Fruit fly (Drosophila melanogaster): ENCODE results near the gene CG12099.
A peak's percentile ranks its signal among the peaks of the same experiment; 100 is the strongest.

The CG12099 gene

DNA sequence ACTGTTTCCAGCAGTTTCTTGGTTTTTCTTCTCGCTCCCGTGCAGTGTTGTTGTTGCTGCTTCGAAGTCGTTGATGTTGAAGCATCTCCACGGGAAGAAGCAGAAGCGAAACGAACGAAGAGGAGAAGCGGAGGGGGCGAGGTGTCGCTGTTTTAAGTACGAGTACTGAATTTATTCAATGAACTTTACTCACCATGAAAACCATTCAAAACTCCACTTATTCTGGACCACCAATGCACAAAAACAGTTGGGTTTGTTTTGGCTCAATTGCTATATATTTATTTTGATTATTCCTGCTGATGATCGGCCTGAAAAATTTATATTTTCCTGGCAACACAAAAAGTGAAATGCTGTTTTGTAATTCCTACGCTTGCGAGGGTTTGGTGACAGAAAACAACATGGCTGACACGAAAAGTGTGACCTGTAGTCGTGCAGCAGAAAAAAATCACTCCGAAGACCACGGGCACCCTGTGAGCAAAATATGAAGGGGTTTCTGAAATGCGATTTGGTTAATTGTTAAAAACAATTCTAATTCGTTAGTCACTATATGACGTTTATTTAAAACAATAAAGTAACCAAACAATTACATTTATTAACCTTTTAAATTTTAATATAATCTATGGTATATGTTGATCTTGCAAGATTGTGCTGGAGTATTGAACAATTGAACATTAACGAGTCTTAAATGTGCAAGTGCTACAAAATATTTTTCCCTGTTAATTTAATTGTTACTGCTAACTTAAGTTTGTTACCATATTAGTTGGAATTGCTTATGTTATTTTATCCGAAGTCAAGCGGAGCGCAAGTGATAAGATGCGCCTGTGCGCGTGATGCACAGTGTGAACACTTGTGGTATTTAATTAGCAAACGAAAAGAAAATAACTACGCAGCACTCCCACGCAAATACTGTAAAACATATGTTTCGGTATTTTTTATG is 10.2 kb upstream of the CG12099 start, which contains the start of gene CG7879 (continued):
- TF ChIP-seq hkb (optimal IDR thresholded peaks at IDR 0.05) (no peak), hkb (GFP tag; IDR thresholded peaks at IDR 0.05) (0 out of 2 replicates have a peak, but pooled peaks have one; percentile 24), CkIIα-i1 (GFP tag; IDR thresholded peaks at IDR 0.05) (no peak), az2 (GFP tag; optimal IDR thresholded peaks at IDR 0.05) (peak; percentile 15), Taf1 (GFP tag; IDR thresholded peaks at IDR 0.05) (no peak; the same call in 1 of the 2 replicates), Hsf (GFP tag; optimal IDR thresholded peaks at IDR 0.05) (no peak), CG2875 (GFP tag; optimal IDR thresholded peaks at IDR 0.05) (no peak), Bgb (GFP tag; IDR thresholded peaks at IDR 0.05; ENCODE audit: partially characterized antibody) (peak; percentile 33; the same call in 1 of the 2 replicates), tna (GFP tag; IDR thresholded peaks at IDR 0.05; ENCODE audit: partially characterized antibody) (no peak), CG9876 (GFP tag; optimal IDR thresholded peaks at IDR 0.05) (no peak), CG15601 (tag; optimal IDR thresholded peaks at IDR 0.05) (no peak), chm (GFP tag; IDR thresholded peaks at IDR 0.05) (peak; percentile 62), ttk (GFP tag; IDR thresholded peaks at IDR 0.05) (no peak), MBD-R2 (GFP tag; IDR thresholded peaks at IDR 0.05) (no peak; the same call in 1 of the 2 replicates), btn (GFP tag; optimal IDR thresholded peaks at IDR 0.05) (no peak), HmgD (GFP tag; optimal IDR thresholded peaks at IDR 0.05) (no peak), CG14710 (tag; optimal IDR thresholded peaks at IDR 0.05) (peak; percentile 72), CG12104 (GFP tag; optimal IDR thresholded peaks at IDR 0.05) (no peak), CG12219 (GFP tag; optimal IDR thresholded peaks at IDR 0.05) (no peak), CG7357 (GFP tag; IDR thresholded peaks at IDR 0.05) (peak; percentile 96), sd (tag; optimal IDR thresholded peaks at IDR 0.05) (peak; percentile 34), CTCF (GFP tag; optimal IDR thresholded peaks at IDR 0.05) (no peak), unc-4 (GFP tag; IDR thresholded peaks at IDR 0.05; ENCODE audit: partially characterized antibody) (peak; percentile 46; the same call in 1 of the 2 replicates), knrl (GFP tag; IDR thresholded peaks at IDR 0.05; ENCODE audit: partially characterized antibody) (no peak), CG14441 (GFP tag; IDR thresholded peaks at IDR 0.05) (no peak), Deaf1 (tag; optimal IDR thresholded peaks at IDR 0.05) (peak; percentile 27), TFAM (GFP tag; optimal IDR thresholded peaks at IDR 0.05) (no peak), CG3281 (GFP tag; optimal IDR thresholded peaks at IDR 0.05) (no peak), tup (GFP tag; optimal IDR thresholded peaks at IDR 0.05) (no peak), CG13296 (GFP tag; optimal IDR thresholded peaks at IDR 0.05) (no peak), CG13287 (GFP tag; IDR thresholded peaks at IDR 0.05; ENCODE audit: partially characterized antibody) (peak; percentile 32; the same call in 1 of the 2 replicates), CG34376 (GFP tag; optimal IDR thresholded peaks at IDR 0.05) (peak; percentile 42), ab (GFP tag; optimal IDR thresholded peaks at IDR 0.05) (no peak), CG17912 (GFP tag; optimal IDR thresholded peaks at IDR 0.05) (no peak), Sox100B (GFP tag; optimal IDR thresholded peaks at IDR 0.05) (no peak), CG11456 (GFP tag; IDR thresholded peaks at IDR 0.05) (no peak; the same call in 2 of the 3 replicates), ham (GFP tag; IDR thresholded peaks at IDR 0.05) (no peak), fu2 (GFP tag; optimal IDR thresholded peaks at IDR 0.05) (no peak), H15 (GFP tag; IDR thresholded peaks at IDR 0.05) (no peak), BtbVII (GFP tag; optimal IDR thresholded peaks at IDR 0.05) (peak; percentile 62), sna (GFP tag; IDR thresholded peaks at IDR 0.05; ENCODE audit: partially characterized antibody) (no peak), bab2 (GFP tag; optimal IDR thresholded peaks at IDR 0.05) (no peak), pho (GFP tag; optimal IDR thresholded peaks at IDR 0.05) (no peak), NfI (GFP tag; optimal IDR thresholded peaks at IDR 0.05) (no peak), wor (GFP tag; IDR thresholded peaks at IDR 0.05) (no peak), wdn (GFP tag; IDR thresholded peaks at IDR 0.05) (no peak), CG11560 (tag; IDR thresholded peaks at IDR 0.05) (no peak), CG8281 (tag; optimal IDR thresholded peaks at IDR 0.05) (no peak), eyg (GFP tag; optimal IDR thresholded peaks at IDR 0.05) (no peak), CG11695 (GFP tag; IDR thresholded peaks at IDR 0.05) (no peak)
